Worm (Caenorhabditis elegans) whole organism, L3 larva: ENCODE measurements around the gene F39H12.1.

ENCODE experiments used
- aly-2 ChIP-seq: fragments of 150-350 bp; optimal IDR thresholded peaks from 2 replicates; lab custom pipeline; 2014; ENCODE audit warnings: missing biosample characterization, missing genetic modification characterization
- ama-1 ChIP-seq: fragments of 150-350 bp; optimal IDR thresholded peaks from 2 replicates; lab custom pipeline; 2018
- fos-1 ChIP-seq: fragments of 150-350 bp; optimal IDR thresholded peaks from 2 replicates; lab custom pipeline; 2014; ENCODE audit warnings: missing biosample characterization, missing genetic modification characterization
- nhr-77 ChIP-seq: fragments of 150-350 bp; optimal IDR thresholded peaks from 2 replicates; lab custom pipeline; 2014; ENCODE audit warnings: missing biosample characterization, missing genetic modification characterization
- pha-4 ChIP-seq: fragments of 150-350 bp; optimal IDR thresholded peaks from 2 replicates; lab custom pipeline; 2014; ENCODE audit warnings: missing biosample characterization, missing genetic modification reagents, missing genetic modification characterization
- pqm-1 ChIP-seq: fragments of 150-350 bp; optimal IDR thresholded peaks from 2 replicates; lab custom pipeline; 2017; ENCODE audit warnings: missing biosample characterization, missing genetic modification characterization, inconsistent platforms
- snpc-4 ChIP-seq: fragments of 150-350 bp; optimal IDR thresholded peaks from 2 replicates; lab custom pipeline; 2014; ENCODE audit warnings: missing biosample characterization, missing genetic modification characterization
- tbx-2 ChIP-seq: sonication (generic microtip); optimal IDR thresholded peaks from 2 replicates; lab custom pipeline; 2016; ENCODE audit warnings: mild to moderate bottlenecking, missing genetic modification characterization, missing compliant biosample characterization
- unc-62 ChIP-seq: fragments of 150-350 bp; sonication (generic microtip); optimal IDR thresholded peaks from 4 replicates; lab custom pipeline; 2014; ENCODE audit warnings: missing biosample characterization, missing genetic modification reagents, missing genetic modification characterization
- zag-1 ChIP-seq: fragments of 150-350 bp; optimal IDR thresholded peaks from 2 replicates; lab custom pipeline; 2014; ENCODE audit warnings: missing biosample characterization, missing genetic modification characterization

ce11 chrX:825375-825774 is 9.2 kb upstream of the F39H12.1 start, which contains the start of gene daf-3:
- TF ChIP-seq fos-1 (tag; lab: Kevin White, UChicago) = no peak
- no peak for TF ChIP-seq tbx-2
- TF ChIP-seq pha-4 (tag; lab: Kevin White, UChicago) = peak; percentile 9
- TF ChIP-seq aly-2 = no peak
- no peak for TF ChIP-seq pqm-1 (tag; lab: Kevin White, UChicago)
- no peak for TF ChIP-seq nhr-77 (tag; lab: Kevin White, UChicago)
- TF ChIP-seq unc-62 (GFP tag; lab: Kevin White, UChicago) = no peak
- TF ChIP-seq ama-1 (lab: Kevin White, UChicago) = no peak
- no peak for TF ChIP-seq zag-1
- TF ChIP-seq snpc-4 (tag; lab: Kevin White, UChicago) = no peak
